Worm (Caenorhabditis elegans) whole organism, L4 larva: ENCODE data around the gene Y73F8A.15.

ENCODE experiments used
- aha-1 ChIP-seq: fragments of 150-350 bp; peaks from one replicate; lab custom pipeline; 2014; ENCODE audit warnings: missing biosample characterization, missing genetic modification characterization
- dve-1 ChIP-seq: sonication (generic microtip); optimal IDR thresholded peaks from 2 replicates; lab custom pipeline; 2017; ENCODE audit warnings: antibody characterized with exemption, mild to moderate bottlenecking, missing genetic modification characterization, missing compliant biosample characterization; ENCODE audit not compliant: insufficient read depth
- lsy-2 ChIP-seq, 2 experiments: fragments of 150-350 bp in 1 of 2; sonication (generic microtip) in 1 of 2; optimal IDR thresholded peaks; 2 replicates each; lab custom pipeline; 2014 to 2017; ENCODE audit warnings: missing biosample characterization in 2 of 2, missing genetic modification characterization in 2 of 2
- ztf-11 ChIP-seq: fragments of 150-350 bp; optimal IDR thresholded peaks from 2 replicates; lab custom pipeline; 2014; ENCODE audit warnings: missing biosample characterization, missing genetic modification characterization

ce11 chrIV:15315502-15315901 lies 5.9 kb upstream of the Y73F8A.15 start:
- no peak for TF ChIP-seq lsy-2 (tag; optimal IDR thresholded peaks at IDR 0.05; lab: Kevin White, UChicago)
- no peak for TF ChIP-seq aha-1 (tag; lab: Kevin White, UChicago)
- no peak for TF ChIP-seq dve-1 (tag; lab: Kevin White, UChicago)
- TF ChIP-seq ztf-11 (tag; lab: Kevin White, UChicago) = no peak
